Worm (Caenorhabditis elegans) whole organism, L3 larva: Measurements from ENCODE around the gene R02E12.12.
A peak's percentile ranks its signal among the peaks of the same experiment; 100 is the strongest.

ENCODE experiments used
- ama-1 ChIP-seq: fragments of 150-350 bp; optimal IDR thresholded peaks from 2 replicates; lab custom pipeline; 2018
- ceh-16 ChIP-seq: sonication (generic microtip); optimal IDR thresholded peaks from 2 replicates; lab custom pipeline; 2017; ENCODE audit warnings: missing biosample characterization, missing genetic modification characterization
- ceh-9 ChIP-seq: sonication (generic microtip); optimal IDR thresholded peaks from 2 replicates; lab custom pipeline; 2018; ENCODE audit warnings: missing biosample characterization, missing genetic modification characterization
- elt-1 ChIP-seq: fragments of 150-350 bp; optimal IDR thresholded peaks from 2 replicates; lab custom pipeline; 2014; ENCODE audit warnings: missing biosample characterization, missing genetic modification characterization
- fkh-10 ChIP-seq: sonication (generic microtip); optimal IDR thresholded peaks from 2 replicates; lab custom pipeline; 2017; ENCODE audit warnings: missing biosample characterization, missing genetic modification reagents, missing genetic modification characterization
- fos-1 ChIP-seq: fragments of 150-350 bp; optimal IDR thresholded peaks from 2 replicates; lab custom pipeline; 2014; ENCODE audit warnings: missing biosample characterization, missing genetic modification characterization
- nhr-11 ChIP-seq: fragments of 150-350 bp; optimal IDR thresholded peaks from 2 replicates; lab custom pipeline; 2014; ENCODE audit warnings: missing biosample characterization, missing genetic modification characterization
- nhr-237 ChIP-seq: fragments of 150-350 bp; optimal IDR thresholded peaks from 2 replicates; lab custom pipeline; 2014; ENCODE audit warnings: missing biosample characterization, missing genetic modification characterization
- nhr-76 ChIP-seq: fragments of 150-350 bp; sonication (generic microtip); optimal IDR thresholded peaks from 5 replicates; lab custom pipeline; 2014; ENCODE audit warnings: missing biosample characterization, missing genetic modification characterization
- skn-1 ChIP-seq: fragments of 150-350 bp; optimal IDR thresholded peaks from 2 replicates; lab custom pipeline; 2014; ENCODE audit warnings: missing biosample characterization, missing genetic modification characterization
- zag-1 ChIP-seq: fragments of 150-350 bp; optimal IDR thresholded peaks from 2 replicates; lab custom pipeline; 2014; ENCODE audit warnings: missing biosample characterization, missing genetic modification characterization
- ztf-11 ChIP-seq: fragments of 150-350 bp; optimal IDR thresholded peaks from 2 replicates; lab custom pipeline; 2014; ENCODE audit warnings: missing biosample characterization, missing genetic modification characterization
- ztf-4 ChIP-seq: fragments of 150-350 bp; optimal IDR thresholded peaks from 2 replicates; lab custom pipeline; 2014; ENCODE audit warnings: missing biosample characterization, missing genetic modification characterization

- TF ChIP-seq skn-1 (tag; lab: Kevin White, UChicago) (no peak), ama-1 (no peak), zag-1 (tag; lab: Kevin White, UChicago) (no peak), ztf-11 (no peak), fos-1 (no peak), elt-1 (tag; lab: Kevin White, UChicago) (no peak), ceh-9 (tag; lab: Kevin White, UChicago) (no peak), nhr-237 (tag; lab: Kevin White, UChicago) (no peak), nhr-11 (tag; lab: Kevin White, UChicago) (no peak), ztf-4 (tag; lab: Kevin White, UChicago) (no peak), fkh-10 (peak; percentile 71), nhr-76 (tag; lab: Kevin White, UChicago) (no peak), ceh-16 (no peak)
These were observed 43.0 kb upstream of the R02E12.12 start for ce11 chrX:3960345-3960744.
